Worm (Caenorhabditis elegans) whole organism, mixed stage, embryonic: ENCODE results near the gene hst-3.2.

Experiments
- blmp-1 ChIP-seq: fragments of 150-350 bp; optimal IDR thresholded peaks from 2 replicates; lab custom pipeline; 2014; ENCODE audit warnings: missing biosample characterization, missing genetic modification characterization
- elt-3 ChIP-seq: fragments of 150-350 bp; optimal IDR thresholded peaks from 2 replicates; lab custom pipeline; 2014; ENCODE audit warnings: missing biosample characterization, missing genetic modification characterization
- hlh-1 ChIP-seq: fragments of 150-350 bp; optimal IDR thresholded peaks from 2 replicates; lab custom pipeline; 2014; ENCODE audit warnings: missing biosample characterization, missing genetic modification reagents, missing genetic modification characterization
- mep-1 ChIP-seq: fragments of 150-350 bp; optimal IDR thresholded peaks from 2 replicates; lab custom pipeline; 2017; ENCODE audit warnings: missing biosample characterization, missing genetic modification reagents, missing genetic modification characterization, inconsistent platforms
- snpc-4 ChIP-seq: fragments of 150-350 bp; optimal IDR thresholded peaks from 2 replicates; lab custom pipeline; 2014; ENCODE audit warnings: missing biosample characterization, missing genetic modification characterization

- TF ChIP-seq blmp-1 (tag; lab: Kevin White, UChicago) (no peak), snpc-4 (tag; lab: Kevin White, UChicago) (no peak), mep-1 (tag; lab: Kevin White, UChicago) (no peak), elt-3 (tag; lab: Kevin White, UChicago) (no peak), hlh-1 (tag; lab: Kevin White, UChicago) (no peak)
Measured at ce11 chrX:2928089-2928488, 4.3 kb upstream of the hst-3.2 start.
